Comparison of ENCODE assay signal across 4 worm cellular contexts in the genomic region with DNA sequence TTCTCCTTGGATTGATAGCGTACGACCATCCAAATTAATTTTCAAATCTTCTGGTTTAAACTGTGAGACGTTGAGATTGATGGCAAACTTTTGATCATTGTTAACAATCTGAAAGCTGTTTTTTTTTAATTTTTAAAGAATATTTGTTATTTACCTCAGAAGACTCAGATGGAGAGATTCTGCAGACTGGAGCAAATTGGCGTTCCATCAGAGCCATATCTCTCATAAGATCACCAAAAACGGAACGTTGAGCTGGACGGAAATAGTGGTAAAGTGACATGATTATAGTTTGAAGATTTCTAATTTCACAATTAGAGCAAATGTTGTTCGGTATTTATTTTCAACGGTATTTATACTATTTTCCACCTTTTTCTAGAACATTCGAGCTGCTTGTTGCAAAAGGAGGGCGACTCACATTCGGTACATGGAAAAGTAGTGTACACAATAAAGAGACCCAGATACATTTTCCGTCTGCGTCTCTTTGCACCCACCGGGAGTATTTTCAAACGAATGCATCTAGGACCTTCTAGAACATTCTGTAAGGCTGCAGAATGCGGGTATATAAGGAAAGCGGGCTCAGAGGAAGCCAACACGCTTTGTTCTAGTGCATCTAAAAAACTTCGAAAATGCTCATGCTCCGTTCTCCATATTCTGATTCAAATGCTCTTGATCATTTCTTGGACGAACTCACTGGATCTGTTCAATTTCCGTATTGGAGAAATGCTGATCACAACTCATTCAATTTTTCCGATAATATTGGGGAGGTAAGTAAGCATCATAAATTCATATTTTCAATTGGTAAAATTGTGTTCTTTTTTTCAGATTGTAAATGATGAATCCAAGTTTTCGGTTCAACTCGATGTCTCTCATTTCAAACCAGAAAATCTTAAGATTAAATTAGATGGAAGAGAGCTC.
TF ChIP-seq lines count a peak whose summit lies in the region.

A gene (minus strand): TSS at position 313 of the 915 bp plus-strand sequence.
A gene (plus strand): TSS at position 534 of the 915 bp plus-strand sequence.

TF ChIP-seq in whole organism, L2 larva, 48 proteins besides CTCF, POLR2A, EP300 and RAD21 (continues in another document):
- TF ChIP-seq unc-62 (GFP tag; optimal IDR thresholded peaks at IDR 0.05; lab: Kevin White, UChicago) (no peak), ama-1 (optimal IDR thresholded peaks at IDR 0.05; lab: Kevin White, UChicago) (peak; percentile 97), peb-1 (tag; optimal IDR thresholded peaks at IDR 0.05; lab: Kevin White, UChicago) (no peak), nhr-6 (tag; optimal IDR thresholded peaks at IDR 0.05; lab: Kevin White, UChicago) (no peak), aly-2 (tag; optimal IDR thresholded peaks at IDR 0.05; lab: Kevin White, UChicago) (no peak), sma-9 (GFP tag; optimal IDR thresholded peaks at IDR 0.05; lab: Kevin White, UChicago) (peak; percentile 74), sma-9 (tag; optimal IDR thresholded peaks at IDR 0.05; lab: Kevin White, UChicago) (no peak), gmeb-1 (tag; optimal IDR thresholded peaks at IDR 0.05; lab: Kevin White, UChicago) (no peak), elt-3 (tag; optimal IDR thresholded peaks at IDR 0.05; lab: Kevin White, UChicago) (no peak), crh-2 (tag; optimal IDR thresholded peaks at IDR 0.05; lab: Kevin White, UChicago) (peak; percentile 65), lin-13 (GFP tag; optimal IDR thresholded peaks at IDR 0.05; lab: Kevin White, UChicago) (peak; percentile 21), R02D3.7 (tag; optimal IDR thresholded peaks at IDR 0.05; lab: Kevin White, UChicago) (no peak), nhr-12 (tag; optimal IDR thresholded peaks at IDR 0.05; lab: Kevin White, UChicago) (no peak), ceh-82 (tag; optimal IDR thresholded peaks at IDR 0.05; lab: Kevin White, UChicago) (no peak), egl-27 (tag; optimal IDR thresholded peaks at IDR 0.05; lab: Kevin White, UChicago) (no peak), blmp-1 (tag; optimal IDR thresholded peaks at IDR 0.05; lab: Kevin White, UChicago; ENCODE audit: insufficient read depth) (no peak), mdl-1 (tag; optimal IDR thresholded peaks at IDR 0.05; lab: Kevin White, UChicago) (no peak), nhr-129 (tag; optimal IDR thresholded peaks at IDR 0.05; lab: Kevin White, UChicago) (peak; percentile 40), ztf-11 (tag; optimal IDR thresholded peaks at IDR 0.05; lab: Kevin White, UChicago) (no peak), zag-1 (tag; optimal IDR thresholded peaks at IDR 0.05; lab: Kevin White, UChicago) (no peak), ZK546.5 (tag; optimal IDR thresholded peaks at IDR 0.05; lab: Kevin White, UChicago) (no peak)

TF ChIP-seq in whole organism, L4 larva, 104 proteins besides CTCF, POLR2A, EP300 and RAD21 (continues in another document):
- TF ChIP-seq lin-38 (GFP tag; IDR thresholded peaks at IDR 0.05; lab: Robert Waterston, UW), result peak; percentile 45
- TF ChIP-seq ztf-7 (tag; optimal IDR thresholded peaks at IDR 0.05; lab: Kevin White, UChicago), result peak; percentile 34
- no peak for TF ChIP-seq skn-1 (tag; optimal IDR thresholded peaks at IDR 0.05; lab: Kevin White, UChicago)
- TF ChIP-seq unc-62 (GFP tag; optimal IDR thresholded peaks at IDR 0.05 in 1 of 2; lab: Kevin White, UChicago), result peak in 1 of 2 experiments; percentile 29
- TF ChIP-seq unc-62 (tag; optimal IDR thresholded peaks at IDR 0.05; lab: Kevin White, UChicago), result no peak
- 0 out of 2 replicates have a peak, but pooled peaks have one; percentile 45 for TF ChIP-seq saeg-2 (GFP tag; IDR thresholded peaks at IDR 0.05; lab: Robert Waterston, UW)
- TF ChIP-seq madf-9 (GFP tag; conservative IDR thresholded peaks at IDR 0.05; lab: Robert Waterston, UW), result 0 out of 2 replicates have a peak, but pooled peaks have one; percentile 5
- peak; percentile 52 for TF ChIP-seq sdz-12 (GFP tag; optimal IDR thresholded peaks at IDR 0.05; lab: Kevin White, UChicago)
- no peak for TF ChIP-seq mdl-1 (tag; optimal IDR thresholded peaks at IDR 0.05; lab: Kevin White, UChicago)
- TF ChIP-seq lsy-2 (tag; optimal IDR thresholded peaks at IDR 0.05; lab: Kevin White, UChicago), result peak in 1 of 2 experiments; percentile 77
- peak; percentile 23 for TF ChIP-seq mep-1 (tag; optimal IDR thresholded peaks at IDR 0.05; lab: Kevin White, UChicago)
- TF ChIP-seq mxl-3 (GFP tag; optimal IDR thresholded peaks at IDR 0.05; lab: Kevin White, UChicago), result peak; percentile 46
- TF ChIP-seq madf-5 (GFP tag; IDR thresholded peaks at IDR 0.05; lab: Robert Waterston, UW), result 0 out of 4 replicates have a peak, but pooled peaks of 1 of the 2 experiments have one; percentile 42
- TF ChIP-seq hmg-1.1 (GFP tag; IDR thresholded peaks at IDR 0.05; lab: Robert Waterston, UW), result peak; percentile 53
- TF ChIP-seq pha-4 (GFP tag; IDR thresholded peaks at IDR 0.05; lab: Robert Waterston, UW), result peak; percentile 64
- no peak for TF ChIP-seq pha-4 (tag; optimal IDR thresholded peaks at IDR 0.05; lab: Kevin White, UChicago)
- TF ChIP-seq aha-1 (tag; lab: Kevin White, UChicago), result no peak
- TF ChIP-seq hlh-11 (tag; optimal IDR thresholded peaks at IDR 0.05; lab: Kevin White, UChicago), result peak; percentile 73
- no peak for TF ChIP-seq lir-3 (tag; optimal IDR thresholded peaks at IDR 0.05; lab: Kevin White, UChicago)

TF ChIP-seq in whole organism, late embryonic, 69 proteins besides CTCF, POLR2A, EP300 and RAD21 (continues in another document):
- TF ChIP-seq lin-11 (tag; optimal IDR thresholded peaks at IDR 0.05; lab: Kevin White, UChicago) (no peak), ceh-22 (tag; optimal IDR thresholded peaks at IDR 0.05; lab: Kevin White, UChicago) (no peak), ceh-31 (tag; optimal IDR thresholded peaks at IDR 0.05; lab: Kevin White, UChicago) (peak; percentile 52), nhr-11 (tag; optimal IDR thresholded peaks at IDR 0.05; lab: Kevin White, UChicago) (no peak), che-1 (tag; optimal IDR thresholded peaks at IDR 0.05; lab: Kevin White, UChicago) (no peak), unc-86 (tag; optimal IDR thresholded peaks at IDR 0.05; lab: Kevin White, UChicago) (peak; percentile 10), Y22D7AL.16 (tag; optimal IDR thresholded peaks at IDR 0.05; lab: Kevin White, UChicago) (no peak), mec-3 (tag; optimal IDR thresholded peaks at IDR 0.05; lab: Kevin White, UChicago; ENCODE audit: borderline replicate concordance) (no peak), pros-1 (tag; optimal IDR thresholded peaks at IDR 0.05; lab: Kevin White, UChicago) (no peak), fax-1 (tag; optimal IDR thresholded peaks at IDR 0.05; lab: Kevin White, UChicago) (no peak), tbx-2 (tag; optimal IDR thresholded peaks at IDR 0.05; lab: Kevin White, UChicago) (no peak), ets-4 (tag; optimal IDR thresholded peaks at IDR 0.05; lab: Kevin White, UChicago) (peak; percentile 5), hlh-13 (GFP tag; optimal IDR thresholded peaks at IDR 0.05; lab: Kevin White, UChicago) (no peak), pqm-1 (tag; optimal IDR thresholded peaks at IDR 0.05; lab: Kevin White, UChicago) (no peak), ztf-16 (tag; optimal IDR thresholded peaks at IDR 0.05; lab: Kevin White, UChicago) (no peak), gmeb-2 (tag; optimal IDR thresholded peaks at IDR 0.05; lab: Kevin White, UChicago) (no peak), ceh-14 (tag; optimal IDR thresholded peaks at IDR 0.05; lab: Kevin White, UChicago) (no peak), lim-6 (tag; optimal IDR thresholded peaks at IDR 0.05; lab: Kevin White, UChicago) (no peak), C38D4.7 (GFP tag; optimal IDR thresholded peaks at IDR 0.05; lab: Kevin White, UChicago) (no peak), ceh-24 (tag; optimal IDR thresholded peaks at IDR 0.05; lab: Kevin White, UChicago) (no peak), ceh-6 (GFP tag; optimal IDR thresholded peaks at IDR 0.05; lab: Kevin White, UChicago) (no peak), ttx-3 (tag; optimal IDR thresholded peaks at IDR 0.05; lab: Kevin White, UChicago) (no peak), hlh-6 (tag; optimal IDR thresholded peaks at IDR 0.05; lab: Kevin White, UChicago) (no peak), pat-9 (tag; optimal IDR thresholded peaks at IDR 0.05; lab: Kevin White, UChicago) (peak; percentile 22)

TF ChIP-seq in whole organism, mixed stage, embryonic, 35 proteins besides CTCF, POLR2A, EP300 and RAD21 (continues in another document):
- peak; percentile 84 for TF ChIP-seq lin-13 (tag; optimal IDR thresholded peaks at IDR 0.05; lab: Kevin White, UChicago)
- TF ChIP-seq bed-3 (GFP tag; optimal IDR thresholded peaks at IDR 0.05; lab: Kevin White, UChicago), result no peak
- TF ChIP-seq nhr-2 (tag; optimal IDR thresholded peaks at IDR 0.05; lab: Kevin White, UChicago), result peak; percentile 43
- no peak for TF ChIP-seq zip-8 (tag; optimal IDR thresholded peaks at IDR 0.05; lab: Kevin White, UChicago)
- TF ChIP-seq mep-1 (tag; optimal IDR thresholded peaks at IDR 0.05; lab: Kevin White, UChicago), result peak; percentile 1
- no peak for TF ChIP-seq nhr-12 (tag; optimal IDR thresholded peaks at IDR 0.05; lab: Kevin White, UChicago)
- no peak for TF ChIP-seq sptf-1 (tag; optimal IDR thresholded peaks at IDR 0.05; lab: Kevin White, UChicago)
- TF ChIP-seq flh-1 (GFP tag; optimal IDR thresholded peaks at IDR 0.05; lab: Kevin White, UChicago), result no peak
- TF ChIP-seq pha-4 (tag; optimal IDR thresholded peaks at IDR 0.05; lab: Kevin White, UChicago), result peak; percentile 56
- no peak for TF ChIP-seq nhr-28 (tag; optimal IDR thresholded peaks at IDR 0.05; lab: Kevin White, UChicago)
- no peak for TF ChIP-seq unc-62 (GFP tag; optimal IDR thresholded peaks at IDR 0.05; lab: Kevin White, UChicago)
- TF ChIP-seq lin-32 (GFP tag; optimal IDR thresholded peaks at IDR 0.05; lab: Kevin White, UChicago), result no peak
- TF ChIP-seq cnd-1 (tag; optimal IDR thresholded peaks at IDR 0.05; lab: Kevin White, UChicago), result no peak
- no peak for TF ChIP-seq elt-3 (tag; optimal IDR thresholded peaks at IDR 0.05; lab: Kevin White, UChicago)
- TF ChIP-seq unc-39 (tag; optimal IDR thresholded peaks at IDR 0.05; lab: Kevin White, UChicago), result no peak
- peak; percentile 65 for TF ChIP-seq unc-120 (tag; optimal IDR thresholded peaks at IDR 0.05; lab: Kevin White, UChicago; ENCODE audit: poor library complexity, severe bottlenecking)
- peak; percentile 14 for TF ChIP-seq drap-1 (GFP tag; optimal IDR thresholded peaks at IDR 0.05; lab: Kevin White, UChicago)
- TF ChIP-seq ceh-43 (GFP tag; optimal IDR thresholded peaks at IDR 0.05; lab: Kevin White, UChicago), result no peak
- TF ChIP-seq tbx-8 (GFP tag; optimal IDR thresholded peaks at IDR 0.05; lab: Kevin White, UChicago), result no peak
- TF ChIP-seq ztf-11 (tag; optimal IDR thresholded peaks at IDR 0.05; lab: Kevin White, UChicago), result no peak
- TF ChIP-seq mab-5 (tag; optimal IDR thresholded peaks at IDR 0.05; lab: Kevin White, UChicago), result no peak
- TF ChIP-seq nhr-76 (tag; optimal IDR thresholded peaks at IDR 0.05; lab: Kevin White, UChicago), result no peak
- TF ChIP-seq ces-1 (GFP tag; optimal IDR thresholded peaks at IDR 0.05; lab: Kevin White, UChicago), result peak; percentile 30
- TF ChIP-seq snpc-4 (tag; optimal IDR thresholded peaks at IDR 0.05; lab: Kevin White, UChicago), result no peak
- TF ChIP-seq lsy-2 (tag; optimal IDR thresholded peaks at IDR 0.05; lab: Kevin White, UChicago), result no peak
- peak; percentile 48 for TF ChIP-seq ham-2 (GFP tag; optimal IDR thresholded peaks at IDR 0.05; lab: Kevin White, UChicago)
